Fruit fly (Drosophila melanogaster) whole organism, embryonic: Measurements from ENCODE around the gene Tsp97E.

Source experiments
- Aef1 ChIP-seq: fragments of 200-800 bp; sonication (Bioruptor generic); IDR thresholded peaks from 3 replicates; pipeline ENCODE4 v1.3.6; 2022; ENCODE audit warnings: missing biosample characterization, missing genetic modification characterization
- CG10147 ChIP-seq: fragments of 200-800 bp; sonication (Bioruptor generic); optimal IDR thresholded peaks from 2 replicates; lab custom pipeline; 2019; ENCODE audit warnings: missing biosample characterization, mild to moderate bottlenecking, missing genetic modification characterization, moderate library complexity
- CG10274 ChIP-seq: fragments of 200-800 bp; sonication (Bioruptor generic); optimal IDR thresholded peaks from 3 replicates; lab custom pipeline; 2017; ENCODE audit warnings: missing biosample characterization, mild to moderate bottlenecking, missing genetic modification characterization
- CG10321 ChIP-seq: fragments of 200-800 bp; sonication (Bioruptor generic); IDR thresholded peaks from 2 replicates; pipeline ENCODE4 v1.3.6; 2022; ENCODE audit warnings: missing biosample characterization, missing genetic modification characterization
- CG11093 ChIP-seq: fragments of 200-800 bp; sonication (Bioruptor generic); IDR thresholded peaks from 3 replicates; pipeline ENCODE4 v1.3.6; 2022; ENCODE audit warnings: missing biosample characterization, missing genetic modification characterization
- CG11560 ChIP-seq: fragments of 200-800 bp; sonication (Bioruptor generic); IDR thresholded peaks from 3 replicates; pipeline ENCODE4 v1.3.6; 2022; ENCODE audit warnings: missing biosample characterization, missing genetic modification characterization
- CG12071 ChIP-seq: fragments of 200-800 bp; sonication (Bioruptor generic); optimal IDR thresholded peaks from 3 replicates; lab custom pipeline; 2018; ENCODE audit warnings: missing biosample characterization, mild to moderate bottlenecking, missing genetic modification characterization
- CG12942 ChIP-seq: fragments of 200-800 bp; sonication (Bioruptor generic); optimal IDR thresholded peaks from 3 replicates; lab custom pipeline; 2016; ENCODE audit warnings: missing biosample characterization, missing genetic modification characterization
- CG16779 ChIP-seq: fragments of 200-800 bp; sonication (Bioruptor generic); IDR thresholded peaks from 2 replicates; pipeline ENCODE4 v1.3.6; 2022; ENCODE audit warnings: missing biosample characterization, missing genetic modification characterization
- CG17912 ChIP-seq: fragments of 200-800 bp; sonication (Bioruptor generic); optimal IDR thresholded peaks from 2 replicates; lab custom pipeline; 2018; ENCODE audit warnings: missing biosample characterization, mild to moderate bottlenecking, missing genetic modification characterization
- CG1832 ChIP-seq: fragments of 200-800 bp; sonication (Bioruptor generic); optimal IDR thresholded peaks from 2 replicates; lab custom pipeline; 2017; ENCODE audit warnings: missing biosample characterization, mild to moderate bottlenecking, missing genetic modification characterization, inconsistent platforms
- CG18476 ChIP-seq: fragments of 200-800 bp; sonication (Bioruptor generic); optimal IDR thresholded peaks from 2 replicates; lab custom pipeline; 2016; ENCODE audit warnings: missing biosample characterization, mild to moderate bottlenecking, missing genetic modification characterization
- CG18764 ChIP-seq: fragments of 200-800 bp; sonication (Bioruptor generic); optimal IDR thresholded peaks from 3 replicates; lab custom pipeline; 2016; ENCODE audit warnings: missing biosample characterization, missing genetic modification characterization
- CG3065 ChIP-seq: fragments of 200-800 bp; sonication (Bioruptor generic); optimal IDR thresholded peaks from 2 replicates; lab custom pipeline; 2016; ENCODE audit warnings: missing biosample characterization, missing genetic modification characterization
- CG31388 ChIP-seq: fragments of 200-800 bp; sonication (Bioruptor generic); optimal IDR thresholded peaks from 2 replicates; lab custom pipeline; 2016; ENCODE audit warnings: missing biosample characterization, missing genetic modification characterization
- CG33557 ChIP-seq: fragments of 200-800 bp; sonication (Bioruptor generic); optimal IDR thresholded peaks from 2 replicates; lab custom pipeline; 2019; ENCODE audit warnings: missing biosample characterization, mild to moderate bottlenecking, missing genetic modification characterization, moderate library complexity
- CG4617 ChIP-seq: fragments of 200-800 bp; sonication (Bioruptor generic); optimal IDR thresholded peaks from 3 replicates; lab custom pipeline; 2016; ENCODE audit warnings: missing biosample characterization, missing genetic modification characterization, borderline replicate concordance
- CrebB ChIP-seq: fragments of 200-800 bp; sonication (Bioruptor generic); optimal IDR thresholded peaks from 3 replicates; lab custom pipeline; 2018; ENCODE audit warnings: missing biosample characterization, mild to moderate bottlenecking, missing genetic modification characterization
- Ets65A ChIP-seq: fragments of 200-800 bp; sonication (Bioruptor generic); peaks from one replicate; lab custom pipeline; 2016; ENCODE audit warnings: missing biosample characterization, missing genetic modification characterization
- Gug ChIP-seq: fragments of 200-800 bp; sonication (Bioruptor generic); IDR thresholded peaks from 4 replicates; pipeline ENCODE4 v1.3.6; 2022; ENCODE audit warnings: missing biosample characterization, missing genetic modification characterization
- Hey ChIP-seq: fragments of 200-800 bp; sonication (Bioruptor generic); optimal IDR thresholded peaks from 3 replicates; lab custom pipeline; 2018; ENCODE audit warnings: missing biosample characterization, mild to moderate bottlenecking, missing genetic modification characterization
- Hmr ChIP-seq: fragments of 200-800 bp; sonication (Bioruptor generic); optimal IDR thresholded peaks from 3 replicates; lab custom pipeline; 2017; ENCODE audit warnings: mild to moderate bottlenecking, missing biosample characterization, missing genetic modification reagents, missing genetic modification characterization
- Lhr ChIP-seq: fragments of 200-800 bp; sonication (Bioruptor generic); optimal IDR thresholded peaks from 3 replicates; lab custom pipeline; 2017; ENCODE audit warnings: mild to moderate bottlenecking, missing biosample characterization, missing genetic modification reagents, missing genetic modification characterization
- Mes4 ChIP-seq: fragments of 200-800 bp; sonication (Bioruptor generic); optimal IDR thresholded peaks from 2 replicates; lab custom pipeline; 2016; ENCODE audit warnings: missing biosample characterization, missing genetic modification characterization
- Nf-YB ChIP-seq: fragments of 200-800 bp; sonication (Bioruptor generic); optimal IDR thresholded peaks from 3 replicates; lab custom pipeline; 2019; ENCODE audit warnings: missing biosample characterization, mild to moderate bottlenecking, missing genetic modification characterization, moderate library complexity
- Oli ChIP-seq: fragments of 200-800 bp; sonication (Bioruptor generic); optimal IDR thresholded peaks from 2 replicates; lab custom pipeline; 2018; ENCODE audit warnings: missing biosample characterization, mild to moderate bottlenecking, missing genetic modification characterization, moderate library complexity
- Pdp1 ChIP-seq, 2 experiments: fragments of 200-800 bp; sonication (Bioruptor generic); optimal IDR thresholded peaks; 3 replicates each; lab custom pipeline; 2016; ENCODE audit warnings: missing biosample characterization in 2 of 2, missing genetic modification characterization in 2 of 2, mild to moderate bottlenecking in 1 of 2, moderate library complexity in 1 of 2
- Poxn ChIP-seq: fragments of 200-800 bp; sonication (Bioruptor generic); IDR thresholded peaks from 2 replicates; pipeline ENCODE4 v1.3.6; 2022; ENCODE audit warnings: missing biosample characterization, missing genetic modification characterization
- Rx ChIP-seq: fragments of 200-800 bp; sonication (Bioruptor generic); IDR thresholded peaks from 2 replicates; pipeline ENCODE4 v1.3.6; 2022; ENCODE audit warnings: missing biosample characterization, missing genetic modification characterization
- Trl ChIP-seq, 3 experiments: fragments of >200 bp in 2 of 3; fragments of 200-800 bp in 1 of 3; sonication (Bioruptor generic) in 1 of 3; optimal IDR thresholded peaks; 2 replicates in 1 of 3; 3 replicates in 2 of 3; lab custom pipeline; 2016 to 2017; ENCODE audit warnings: missing biosample characterization in 1 of 3, missing genetic modification characterization in 1 of 3
- Xbp1 ChIP-seq: fragments of 200-800 bp; sonication (Bioruptor generic); optimal IDR thresholded peaks from 3 replicates; lab custom pipeline; 2016; ENCODE audit warnings: missing biosample characterization, mild to moderate bottlenecking, missing genetic modification characterization
- ac ChIP-seq: fragments of 200-800 bp; sonication (Bioruptor generic); optimal IDR thresholded peaks from 3 replicates; lab custom pipeline; 2017; ENCODE audit warnings: missing biosample characterization, mild to moderate bottlenecking, missing genetic modification characterization
- btn ChIP-seq: fragments of 200-800 bp; sonication (Bioruptor generic); optimal IDR thresholded peaks from 2 replicates; lab custom pipeline; 2016; ENCODE audit warnings: missing biosample characterization, missing genetic modification characterization
- cato ChIP-seq: fragments of 200-800 bp; sonication (Bioruptor generic); optimal IDR thresholded peaks from 2 replicates; lab custom pipeline; 2016; ENCODE audit warnings: missing biosample characterization, missing genetic modification characterization, borderline replicate concordance
- danr ChIP-seq: fragments of 200-800 bp; sonication (Bioruptor generic); IDR thresholded peaks from 2 replicates; pipeline ENCODE4 v1.3.6; 2022; ENCODE audit warnings: missing biosample characterization, missing genetic modification characterization
- grn ChIP-seq: fragments of 200-800 bp; sonication (Bioruptor generic); optimal IDR thresholded peaks from 3 replicates; lab custom pipeline; 2017; ENCODE audit warnings: missing biosample characterization, missing genetic modification characterization
- gt ChIP-seq: fragments of 200-800 bp; sonication (Bioruptor generic); IDR thresholded peaks from 2 replicates; pipeline ENCODE4 v1.3.6; 2022; ENCODE audit warnings: missing biosample characterization, missing genetic modification characterization
- jing ChIP-seq: fragments of 200-800 bp; sonication (Bioruptor generic); optimal IDR thresholded peaks from 2 replicates; lab custom pipeline; 2018; ENCODE audit warnings: missing biosample characterization, mild to moderate bottlenecking, missing genetic modification characterization
- pan ChIP-seq, 4 experiments: fragments of >200 bp in 3 of 4; fragments of 200-800 bp in 1 of 4; sonication (Bioruptor generic) in 1 of 4; optimal IDR thresholded peaks in 3 of 4; IDR thresholded peaks in 1 of 4; 2 replicates each; pipeline versions ENCODE4 v1.3.6 to Lab custom; 2017 to 2022; ENCODE audit warnings: missing biosample characterization in 2 of 4, missing genetic modification characterization in 2 of 4, mixed read lengths in 1 of 4
- peb ChIP-seq: fragments of 200-800 bp; sonication (Bioruptor generic); IDR thresholded peaks from 2 replicates; pipeline ENCODE4 v1.3.6; 2022; ENCODE audit warnings: missing biosample characterization, missing genetic modification characterization
- pfk ChIP-seq: fragments of 200-800 bp; sonication (Bioruptor generic); optimal IDR thresholded peaks from 2 replicates; lab custom pipeline; 2018; ENCODE audit warnings: missing biosample characterization, mild to moderate bottlenecking, missing genetic modification characterization, moderate library complexity
- prd ChIP-seq, 3 experiments: fragments of >200 bp in 2 of 3; fragments of 200-800 bp in 1 of 3; sonication (Bioruptor generic) in 1 of 3; optimal IDR thresholded peaks in 2 of 3; IDR thresholded peaks in 1 of 3; 2 replicates in 2 of 3; 3 replicates in 1 of 3; pipeline versions ENCODE4 v1.3.6 to Lab custom; 2017 to 2022; ENCODE audit warnings: missing biosample characterization in 1 of 3, missing genetic modification characterization in 1 of 3
- psq ChIP-seq: fragments of 200-800 bp; sonication (Bioruptor generic); optimal IDR thresholded peaks from 2 replicates; lab custom pipeline; 2017; ENCODE audit warnings: missing biosample characterization, missing genetic modification characterization
- sc ChIP-seq, 3 experiments: fragments of >200 bp in 2 of 3; fragments of 200-800 bp in 1 of 3; sonication (Bioruptor generic) in 1 of 3; optimal IDR thresholded peaks; 2 replicates in 2 of 3; 3 replicates in 1 of 3; lab custom pipeline; 2017; ENCODE audit warnings: mild to moderate bottlenecking in 1 of 3, missing biosample characterization in 1 of 3, missing genetic modification characterization in 1 of 3, missing genetic modification reagents in 1 of 3
- schlank ChIP-seq: fragments of 200-800 bp; sonication (Bioruptor generic); optimal IDR thresholded peaks from 2 replicates; lab custom pipeline; 2018; ENCODE audit warnings: missing biosample characterization, mild to moderate bottlenecking, missing genetic modification characterization
- sim ChIP-seq: fragments of 200-800 bp; sonication (Bioruptor generic); IDR thresholded peaks from 2 replicates; pipeline ENCODE4 v1.3.6; 2022; ENCODE audit warnings: missing biosample characterization, missing genetic modification characterization
- sisA ChIP-seq: fragments of 200-800 bp; sonication (Bioruptor generic); IDR thresholded peaks from 2 replicates; pipeline ENCODE4 v1.3.6; 2022; ENCODE audit warnings: missing biosample characterization, missing genetic modification characterization
- ssp ChIP-seq: fragments of 200-800 bp; sonication (Bioruptor generic); IDR thresholded peaks from 2 replicates; pipeline ENCODE4 v1.3.6; 2022; ENCODE audit warnings: missing biosample characterization, missing genetic modification characterization

Tsp97E gene

DNA sequence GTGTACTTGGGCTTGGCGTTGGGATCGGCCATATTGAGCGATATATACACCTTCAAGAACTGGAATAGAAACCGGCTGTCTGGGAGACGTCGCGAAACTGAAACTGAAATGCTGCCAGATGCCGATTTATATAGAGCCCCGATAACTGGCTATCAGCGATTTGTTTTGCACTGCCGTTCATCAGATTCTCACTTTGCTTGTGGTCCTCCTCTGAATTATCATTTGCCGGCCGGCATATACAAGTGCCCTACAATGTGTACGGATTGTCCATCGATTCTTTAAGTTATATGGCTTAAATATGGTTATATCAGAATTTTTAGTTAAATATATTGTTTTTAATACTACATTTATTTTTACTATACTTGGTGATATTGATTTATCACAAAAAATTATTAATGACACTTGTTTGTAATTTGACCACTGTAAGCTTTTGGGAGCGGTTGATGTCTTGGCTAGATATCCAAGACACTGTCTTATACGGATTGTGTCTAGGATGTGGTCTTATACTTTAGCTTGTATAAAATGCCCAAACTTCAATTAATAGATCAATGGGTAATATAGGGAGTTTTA lies 23.9 kb upstream of the Tsp97E start, which contains the start of gene CG31075 (continued):
- TF ChIP-seq schlank (tag; lab: Kevin White, UChicago): peak; percentile 48
- TF ChIP-seq CrebB (tag; lab: Kevin White, UChicago): no peak
- peak; percentile 62 for TF ChIP-seq Poxn (GFP tag; lab: Robert Waterston, UW)
- no peak for TF ChIP-seq sisA (GFP tag; lab: Robert Waterston, UW)
- no peak for TF ChIP-seq Mes4
- TF ChIP-seq CG17912 (GFP tag; lab: Kevin White, UChicago): no peak
- no peak for TF ChIP-seq CG31388
- no peak for TF ChIP-seq CG10321 (GFP tag; lab: Robert Waterston, UW)
- no peak for TF ChIP-seq Hey (tag; lab: Kevin White, UChicago)
- TF ChIP-seq Ets65A (GFP tag; lab: Kevin White, UChicago): no peak
- TF ChIP-seq CG11560 (tag; lab: Robert Waterston, UW): no peak
- no peak for TF ChIP-seq CG12942
- TF ChIP-seq sc (optimal IDR thresholded peaks at IDR 0.05; lab: Kevin White, UChicago): no peak
- TF ChIP-seq sc (GFP tag; optimal IDR thresholded peaks at IDR 0.05; lab: Kevin White, UChicago): no peak
- TF ChIP-seq CG1832 (GFP tag; lab: Kevin White, UChicago): no peak
- no peak for TF ChIP-seq sim (GFP tag; lab: Robert Waterston, UW)
- no peak for TF ChIP-seq jing (GFP tag; lab: Kevin White, UChicago)
- TF ChIP-seq grn (GFP tag; lab: Kevin White, UChicago): no peak
- TF ChIP-seq Hmr (GFP tag; lab: Kevin White, UChicago): peak; percentile 76
- TF ChIP-seq Nf-YB (GFP tag; lab: Kevin White, UChicago): no peak
- no peak for TF ChIP-seq CG33557
- TF ChIP-seq CG10274 (GFP tag; lab: Kevin White, UChicago): peak; percentile 97
- TF ChIP-seq Aef1 (GFP tag; lab: Robert Waterston, UW): peak; percentile 77
- TF ChIP-seq btn (GFP tag; lab: Kevin White, UChicago): no peak
- no peak for TF ChIP-seq gt (GFP tag; lab: Robert Waterston, UW)
- no peak for TF ChIP-seq ssp (GFP tag; lab: Robert Waterston, UW)
- peak; percentile 52 for TF ChIP-seq CG18476 (GFP tag; lab: Kevin White, UChicago)
- TF ChIP-seq prd (optimal IDR thresholded peaks at IDR 0.05; lab: Kevin White, UChicago): no peak
- TF ChIP-seq prd (GFP tag; IDR thresholded peaks at IDR 0.05; lab: Robert Waterston, UW): peak; percentile 26; the same call in 1 of the 3 replicates
- no peak for TF ChIP-seq danr (GFP tag; lab: Robert Waterston, UW)
- no peak for TF ChIP-seq CG16779 (GFP tag; lab: Robert Waterston, UW)
- no peak for TF ChIP-seq cato (GFP tag; lab: Kevin White, UChicago)
- TF ChIP-seq pfk (GFP tag; lab: Kevin White, UChicago): no peak
- no peak for TF ChIP-seq ac (GFP tag; lab: Kevin White, UChicago)
- TF ChIP-seq CG11093 (GFP tag; lab: Robert Waterston, UW): 0 out of 3 replicates have a peak, but pooled peaks have one; percentile 7
- no peak for TF ChIP-seq CG18764
- no peak for TF ChIP-seq CG3065 (GFP tag; lab: Kevin White, UChicago)
- peak; percentile 63 for TF ChIP-seq CG10147
- TF ChIP-seq Trl (optimal IDR thresholded peaks at IDR 0.05; lab: Kevin White, UChicago): no peak
- no peak for TF ChIP-seq Trl (GFP tag; optimal IDR thresholded peaks at IDR 0.05; lab: Kevin White, UChicago)
- TF ChIP-seq Lhr (GFP tag; lab: Kevin White, UChicago): no peak
- TF ChIP-seq Rx (GFP tag; lab: Robert Waterston, UW): no peak
- peak; percentile 28; the same call in 2 of the 4 replicates for TF ChIP-seq Gug (GFP tag; lab: Robert Waterston, UW)
- peak; percentile 31 for TF ChIP-seq CG12071
- peak in 1 of 2 experiments; percentile 2 for TF ChIP-seq Pdp1 (GFP tag; optimal IDR thresholded peaks at IDR 0.05; lab: Kevin White, UChicago)
- no peak for TF ChIP-seq psq (GFP tag; lab: Kevin White, UChicago)
- TF ChIP-seq Oli (tag; lab: Kevin White, UChicago): no peak
- no peak for TF ChIP-seq CG4617
- TF ChIP-seq Xbp1 (GFP tag; lab: Kevin White, UChicago): peak; percentile 18
- no peak for TF ChIP-seq peb (GFP tag; lab: Robert Waterston, UW)
- TF ChIP-seq pan (optimal IDR thresholded peaks at IDR 0.05; lab: Kevin White, UChicago): no peak
- TF ChIP-seq pan (GFP tag; optimal IDR thresholded peaks at IDR 0.05 in 1 of 2, IDR thresholded peaks at IDR 0.05 in 1 of 2): peak in 1 of 2 experiments; percentile 62
